Fruit fly (Drosophila melanogaster): ENCODE results near the gene ImpL2.

ImpL2 gene

DNA sequence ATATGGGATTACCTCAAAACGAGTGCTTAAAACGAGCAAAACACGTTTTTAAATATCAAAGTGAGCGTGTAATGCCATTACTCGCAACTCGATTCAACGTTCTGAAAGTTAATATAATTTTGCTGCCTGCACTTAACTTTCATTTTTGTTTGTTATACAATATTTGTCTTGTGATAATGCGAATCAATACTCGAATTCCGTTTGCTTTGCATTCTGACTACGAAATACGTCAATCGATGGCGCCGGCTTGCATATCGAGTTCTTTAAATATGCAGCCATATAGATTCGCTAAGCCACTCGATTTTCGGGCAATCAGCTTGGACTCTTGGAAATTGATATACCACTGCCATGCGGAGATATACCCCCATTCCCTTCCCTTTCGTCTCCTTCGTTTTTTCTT lies 15.3 kb downstream of the ImpL2 start:
- no peak for TF ChIP-seq fd96Ca (GFP tag; IDR thresholded peaks at IDR 0.05)
- no peak for TF ChIP-seq CG12605 (GFP tag; IDR thresholded peaks at IDR 0.05)
- TF ChIP-seq CG10348 (GFP tag; IDR thresholded peaks at IDR 0.05) = no peak
- TF ChIP-seq CG4496 (GFP tag; IDR thresholded peaks at IDR 0.05) = no peak
- no peak for TF ChIP-seq Pif1A (GFP tag; optimal IDR thresholded peaks at IDR 0.05)
- no peak for TF ChIP-seq CG8159 (tag; optimal IDR thresholded peaks at IDR 0.05)
- TF ChIP-seq CG32121 (GFP tag; IDR thresholded peaks at IDR 0.05) = no peak
- no peak for TF ChIP-seq CG17806 (tag; optimal IDR thresholded peaks at IDR 0.05)
- TF ChIP-seq D1 (tag; optimal IDR thresholded peaks at IDR 0.05) = no peak
- no peak for TF ChIP-seq CG13204 (GFP tag; optimal IDR thresholded peaks at IDR 0.05)
- TF ChIP-seq CG14655 (GFP tag; optimal IDR thresholded peaks at IDR 0.05) = no peak
- TF ChIP-seq gl (tag; optimal IDR thresholded peaks at IDR 0.05) = no peak
- no peak for TF ChIP-seq Snoo (tag; optimal IDR thresholded peaks at IDR 0.05)
- TF ChIP-seq Ets98B (GFP tag; IDR thresholded peaks at IDR 0.05) = no peak
- TF ChIP-seq EcR (GFP tag; optimal IDR thresholded peaks at IDR 0.05) = no peak
- TF ChIP-seq CG34367 (tag; optimal IDR thresholded peaks at IDR 0.05) = no peak
- TF ChIP-seq rn (GFP tag; IDR thresholded peaks at IDR 0.05) = no peak

DNA sequence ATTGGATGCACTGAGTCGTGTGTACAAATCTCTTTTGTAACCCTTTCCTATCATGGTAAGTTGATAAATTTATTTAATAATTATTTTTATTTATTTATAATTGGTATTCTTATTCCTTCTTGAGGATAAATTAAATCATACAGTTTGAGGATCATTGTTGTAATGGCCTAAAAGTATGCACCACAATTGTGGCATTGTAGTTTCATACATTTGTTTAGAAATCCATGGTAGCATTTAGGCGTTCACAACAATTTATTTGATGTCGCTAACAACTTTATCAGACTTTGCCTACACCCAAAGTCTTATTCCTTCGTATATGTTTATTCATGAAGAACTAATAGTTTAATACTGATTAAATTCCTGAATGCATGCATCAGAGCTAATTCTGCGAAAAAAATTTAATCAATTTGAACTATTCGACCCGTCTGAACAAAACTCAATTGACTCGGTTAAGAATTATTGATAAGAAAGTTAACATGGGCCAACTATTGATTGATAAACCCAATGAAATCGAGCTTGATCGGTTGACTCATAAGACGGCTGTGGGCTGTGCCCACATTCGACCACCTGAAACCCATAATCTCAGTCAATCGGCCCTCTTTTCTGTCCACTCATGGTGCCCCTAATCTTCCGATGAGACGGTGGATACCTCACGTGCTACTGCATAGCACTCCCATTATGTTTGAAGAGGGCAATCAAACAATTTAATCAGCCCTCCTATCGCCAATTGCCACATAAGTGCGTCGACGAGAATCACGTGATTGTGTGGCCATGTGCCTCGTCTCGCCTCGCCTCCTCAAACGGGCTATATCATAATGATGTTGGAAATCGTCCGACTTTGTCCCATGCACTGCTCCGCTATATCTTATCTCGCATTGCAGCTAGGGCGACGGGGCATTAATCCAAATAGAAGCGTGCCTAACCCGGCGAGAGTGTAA lies 16.4 kb downstream of the ImpL2 start:
- TF ChIP-seq CG17806 (tag; optimal IDR thresholded peaks at IDR 0.05) (no peak), fd96Ca (GFP tag; IDR thresholded peaks at IDR 0.05) (no peak), CG10348 (GFP tag; IDR thresholded peaks at IDR 0.05) (no peak), Ets98B (GFP tag; IDR thresholded peaks at IDR 0.05) (peak; percentile 21; the same call in 1 of the 2 replicates), CG13204 (GFP tag; optimal IDR thresholded peaks at IDR 0.05) (no peak), gl (tag; optimal IDR thresholded peaks at IDR 0.05) (no peak), CG8159 (tag; optimal IDR thresholded peaks at IDR 0.05) (no peak), CG4496 (GFP tag; IDR thresholded peaks at IDR 0.05) (peak; percentile 37; the same call in 1 of the 3 replicates), CG32121 (GFP tag; IDR thresholded peaks at IDR 0.05) (0 out of 2 replicates have a peak, but pooled peaks have one; percentile 12)

DNA sequence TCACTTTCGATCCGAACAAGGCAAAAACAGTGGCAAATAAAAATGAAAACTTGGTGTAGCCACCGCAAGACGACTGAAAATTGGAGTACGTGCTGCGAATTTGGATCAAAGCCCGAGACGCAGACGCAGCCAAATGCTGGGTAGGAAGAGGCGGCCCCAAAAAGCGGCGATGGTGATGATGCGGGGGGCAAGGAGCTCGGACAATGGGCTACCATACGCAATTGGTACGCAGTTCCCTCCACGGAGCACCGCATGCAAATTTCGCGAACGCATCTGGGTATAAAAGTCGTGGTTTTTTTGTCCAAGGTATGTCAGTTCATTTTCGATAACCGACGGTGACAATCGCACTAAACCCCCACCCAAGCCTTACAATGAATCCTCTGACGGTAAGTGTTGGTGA lies 20.9 kb downstream of the ImpL2 start, which contains the start of gene Cpr64Ad:
Gene Cpr64Ad, plus strand, starts transcription at position 301 of the 400 bp plus-strand sequence.
- no peak for TF ChIP-seq CG8159 (tag; optimal IDR thresholded peaks at IDR 0.05)

DNA sequence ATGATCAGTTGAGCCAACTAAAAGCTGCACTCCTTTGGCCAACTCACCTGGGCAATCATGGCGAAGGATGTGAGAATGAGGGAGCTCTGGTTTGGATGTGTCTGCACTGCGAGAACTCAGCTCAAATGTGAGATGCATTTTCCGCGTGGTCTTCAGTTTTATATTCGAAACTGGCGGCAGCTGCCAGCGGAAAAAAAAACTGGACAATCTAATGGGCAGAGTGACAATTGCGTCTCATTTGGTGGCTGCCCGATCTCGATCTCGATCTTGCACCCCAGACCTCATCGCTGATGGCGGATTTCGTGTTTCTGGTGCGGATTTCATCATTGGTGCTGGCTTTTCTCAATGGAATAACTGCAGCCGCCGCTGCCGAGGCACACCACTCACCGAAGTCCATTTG lies 23.1 kb downstream of the ImpL2 start, which contains the start of gene Cpr64Ac:
Gene Cpr64Ac, minus strand, starts transcription at position 101 of the 400 bp plus-strand sequence.
- TF ChIP-seq CG8301 (tag; optimal IDR thresholded peaks at IDR 0.05) (no peak), EcR (GFP tag; optimal IDR thresholded peaks at IDR 0.05) (no peak), CG14655 (GFP tag; optimal IDR thresholded peaks at IDR 0.05) (no peak), Snoo (tag; optimal IDR thresholded peaks at IDR 0.05) (no peak), D1 (tag; optimal IDR thresholded peaks at IDR 0.05) (no peak), rn (GFP tag; IDR thresholded peaks at IDR 0.05) (no peak), CG17806 (tag; optimal IDR thresholded peaks at IDR 0.05) (no peak)

DNA sequence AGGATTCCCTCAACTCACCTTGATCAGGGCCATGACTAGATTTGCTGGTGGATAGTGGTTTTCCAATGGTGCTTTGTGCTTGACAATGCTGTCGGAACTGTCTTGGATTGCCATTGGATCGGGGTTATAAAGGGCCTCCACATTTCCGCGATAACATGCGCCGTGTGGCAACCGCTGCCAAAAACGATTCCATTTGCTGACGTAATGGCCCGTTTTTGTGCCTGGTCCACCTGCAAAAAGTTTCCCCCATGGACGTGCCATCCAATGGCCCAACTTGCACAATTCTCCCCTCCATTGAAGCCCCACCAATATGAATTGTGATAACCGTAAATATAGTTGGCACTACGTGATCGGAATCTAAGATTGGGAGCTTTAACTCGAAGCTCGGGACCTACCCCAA lies 24.5 kb downstream of the ImpL2 start, which contains the start of gene Cpr64Ab:
Gene Cpr64Ab, minus strand, starts transcription at position 101 of the 400 bp plus-strand sequence.
- no peak for TF ChIP-seq CG15710 (tag; optimal IDR thresholded peaks at IDR 0.05)
- no peak for TF ChIP-seq Pif1B (GFP tag; optimal IDR thresholded peaks at IDR 0.05)
- no peak for TF ChIP-seq Ets98B (GFP tag; IDR thresholded peaks at IDR 0.05)
- no peak for TF ChIP-seq CG10348 (GFP tag; IDR thresholded peaks at IDR 0.05)
- no peak for TF ChIP-seq CG14655 (GFP tag; optimal IDR thresholded peaks at IDR 0.05)
- no peak for TF ChIP-seq D1 (tag; optimal IDR thresholded peaks at IDR 0.05)
- TF ChIP-seq gl (tag; optimal IDR thresholded peaks at IDR 0.05) = no peak
- no peak for TF ChIP-seq fd96Ca (GFP tag; IDR thresholded peaks at IDR 0.05)
- no peak for TF ChIP-seq CG8159 (tag; optimal IDR thresholded peaks at IDR 0.05)
- no peak for TF ChIP-seq Pif1A (GFP tag; optimal IDR thresholded peaks at IDR 0.05)
- no peak for TF ChIP-seq rn (GFP tag; IDR thresholded peaks at IDR 0.05)
- TF ChIP-seq EcR (GFP tag; optimal IDR thresholded peaks at IDR 0.05) = no peak
- TF ChIP-seq CG13204 (GFP tag; optimal IDR thresholded peaks at IDR 0.05) = no peak
- TF ChIP-seq CG12605 (GFP tag; IDR thresholded peaks at IDR 0.05) = no peak
- no peak for TF ChIP-seq CG34367 (tag; optimal IDR thresholded peaks at IDR 0.05)
- no peak for TF ChIP-seq CG8301 (tag; optimal IDR thresholded peaks at IDR 0.05)
- TF ChIP-seq CG17806 (tag; optimal IDR thresholded peaks at IDR 0.05) = no peak
- no peak for TF ChIP-seq CG32121 (GFP tag; IDR thresholded peaks at IDR 0.05)
- TF ChIP-seq Snoo (tag; optimal IDR thresholded peaks at IDR 0.05) = no peak
- no peak for TF ChIP-seq CG9948 (tag; optimal IDR thresholded peaks at IDR 0.05)

DNA sequence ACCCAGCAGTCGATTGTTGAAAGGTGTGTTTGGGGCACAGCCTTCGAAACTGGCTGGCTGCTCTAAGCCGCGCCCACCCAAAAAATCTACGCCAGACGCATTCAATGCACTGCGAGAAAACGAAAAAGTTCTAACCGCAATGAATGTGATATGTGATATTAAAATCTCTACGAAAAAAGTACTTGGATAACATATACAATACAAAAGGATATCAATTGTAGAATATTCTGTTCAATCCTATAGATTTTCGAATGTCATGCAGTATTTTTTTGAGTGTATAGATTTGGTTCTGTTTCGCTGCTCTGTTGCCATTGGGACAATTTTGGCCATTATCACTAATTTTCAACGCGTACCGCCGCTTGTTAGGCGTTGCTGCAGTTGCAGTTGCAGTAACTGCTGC lies 26.2 kb downstream of the ImpL2 start:
- TF ChIP-seq CG17806 (tag; optimal IDR thresholded peaks at IDR 0.05) (no peak), CG4496 (GFP tag; IDR thresholded peaks at IDR 0.05) (peak; percentile 83), CG32121 (GFP tag; IDR thresholded peaks at IDR 0.05) (peak; percentile 88), rn (GFP tag; IDR thresholded peaks at IDR 0.05) (no peak), CG14655 (GFP tag; optimal IDR thresholded peaks at IDR 0.05) (no peak), Ets98B (GFP tag; IDR thresholded peaks at IDR 0.05) (peak; percentile 79), Pif1B (GFP tag; optimal IDR thresholded peaks at IDR 0.05) (no peak), CG8301 (tag; optimal IDR thresholded peaks at IDR 0.05) (peak; percentile 45), CG12605 (GFP tag; IDR thresholded peaks at IDR 0.05) (no peak), Pif1A (GFP tag; optimal IDR thresholded peaks at IDR 0.05) (no peak), Snoo (tag; optimal IDR thresholded peaks at IDR 0.05) (no peak), CG15710 (tag; optimal IDR thresholded peaks at IDR 0.05) (no peak), D1 (tag; optimal IDR thresholded peaks at IDR 0.05) (no peak), CG10348 (GFP tag; IDR thresholded peaks at IDR 0.05) (no peak), CG34367 (tag; optimal IDR thresholded peaks at IDR 0.05) (no peak), gl (tag; optimal IDR thresholded peaks at IDR 0.05) (no peak), fd96Ca (GFP tag; IDR thresholded peaks at IDR 0.05) (peak; percentile 61), CG9948 (tag; optimal IDR thresholded peaks at IDR 0.05) (peak; percentile 4)

Data from whole organism, pupa.